Fruit fly (Drosophila melanogaster) whole organism, adult: Measurements from ENCODE around the gene CG6325.
A peak's percentile ranks its signal among the peaks of the same experiment; 100 is the strongest.

Experiments
- CG11617 ChIP-seq: fragments of 200-800 bp; sonication (Bioruptor generic); optimal IDR thresholded peaks from 2 replicates; lab custom pipeline; 2017; ENCODE audit warnings: mild to moderate bottlenecking, missing biosample characterization, missing genetic modification reagents, missing genetic modification characterization
- CG12768 ChIP-seq: fragments of 200-800 bp; sonication (Bioruptor generic); optimal IDR thresholded peaks from 2 replicates; lab custom pipeline; 2017; ENCODE audit warnings: missing biosample characterization, missing genetic modification characterization, mild to moderate bottlenecking, moderate library complexity, missing genetic modification reagents
- CG14711 ChIP-seq: fragments of 200-800 bp; sonication (Bioruptor generic); optimal IDR thresholded peaks from 2 replicates; lab custom pipeline; 2018; ENCODE audit warnings: missing biosample characterization, mild to moderate bottlenecking, missing genetic modification characterization, moderate library complexity
- CG33017 ChIP-seq: fragments of 200-800 bp; sonication (Bioruptor generic); optimal IDR thresholded peaks from 2 replicates; lab custom pipeline; 2018; ENCODE audit warnings: missing biosample characterization, mild to moderate bottlenecking, missing genetic modification characterization, moderate library complexity
- CG5204 ChIP-seq: fragments of 200-800 bp; sonication (Bioruptor generic); optimal IDR thresholded peaks from 2 replicates; lab custom pipeline; 2016; ENCODE audit warnings: missing biosample characterization, missing genetic modification characterization
- CG7045 ChIP-seq: fragments of 200-800 bp; sonication (Bioruptor generic); optimal IDR thresholded peaks from 2 replicates; lab custom pipeline; 2017; ENCODE audit warnings: missing biosample characterization, mild to moderate bottlenecking, missing genetic modification characterization
- CG7101 ChIP-seq: fragments of 200-800 bp; sonication (Bioruptor generic); optimal IDR thresholded peaks from 2 replicates; lab custom pipeline; 2018; ENCODE audit warnings: missing biosample characterization, mild to moderate bottlenecking, missing genetic modification characterization, moderate library complexity
- Clk ChIP-seq: fragments of 200-800 bp; sonication (Bioruptor generic); optimal IDR thresholded peaks from 2 replicates; lab custom pipeline; 2017; ENCODE audit warnings: missing biosample characterization, missing genetic modification characterization
- Hr96 ChIP-seq: fragments of 200-800 bp; sonication (Bioruptor generic); optimal IDR thresholded peaks from 2 replicates; lab custom pipeline; 2016; ENCODE audit warnings: missing biosample characterization, missing genetic modification characterization
- Mnt ChIP-seq: fragments of 200-800 bp; sonication (Bioruptor generic); optimal IDR thresholded peaks from 2 replicates; lab custom pipeline; 2016; ENCODE audit warnings: missing biosample characterization, mild to moderate bottlenecking, missing genetic modification characterization
- cic ChIP-seq: fragments of 200-800 bp; sonication (Bioruptor generic); optimal IDR thresholded peaks from 2 replicates; lab custom pipeline; 2017; ENCODE audit warnings: missing biosample characterization, mild to moderate bottlenecking, missing genetic modification characterization, moderate library complexity
- cnc ChIP-seq, 2 experiments: fragments of >200 bp; optimal IDR thresholded peaks; 2 replicates each; lab custom pipeline; 2017
- kay ChIP-seq: fragments of 200-800 bp; sonication (Bioruptor generic); peaks from one replicate; lab custom pipeline; 2016; ENCODE audit warnings: missing biosample characterization, missing genetic modification characterization, borderline replicate concordance
- ovo ChIP-seq: fragments of 200-800 bp; sonication (Bioruptor generic); optimal IDR thresholded peaks from 2 replicates; lab custom pipeline; 2016; ENCODE audit warnings: missing biosample characterization, missing genetic modification characterization
- pad ChIP-seq: fragments of 200-800 bp; sonication (Bioruptor generic); optimal IDR thresholded peaks from 3 replicates; lab custom pipeline; 2017; ENCODE audit warnings: missing biosample characterization, missing genetic modification characterization, mild to moderate bottlenecking, moderate library complexity, missing genetic modification reagents
- tj ChIP-seq: fragments of 200-800 bp; sonication (Bioruptor generic); optimal IDR thresholded peaks from 3 replicates; lab custom pipeline; 2017; ENCODE audit warnings: missing biosample characterization, mild to moderate bottlenecking, missing genetic modification characterization, moderate library complexity
- toe ChIP-seq: fragments of 200-800 bp; sonication (Bioruptor generic); optimal IDR thresholded peaks from 2 replicates; lab custom pipeline; 2016; ENCODE audit warnings: missing biosample characterization, missing genetic modification characterization

Gene CG6325

dm6 chr3R:10364287-10364686 lies 42.8 kb downstream of the CG6325 start:
- TF ChIP-seq cic (no peak), CG11617 (GFP tag; lab: Kevin White, UChicago) (no peak), Clk (GFP tag; lab: Kevin White, UChicago) (no peak), Mnt (GFP tag; lab: Kevin White, UChicago) (no peak), CG33017 (tag; lab: Kevin White, UChicago) (no peak), tj (no peak), CG14711 (no peak), ovo (GFP tag; lab: Kevin White, UChicago) (no peak), CG12768 (no peak), cnc (optimal IDR thresholded peaks at IDR 0.05; lab: Kevin White, UChicago) (no peak), CG7045 (GFP tag; lab: Kevin White, UChicago) (no peak), toe (GFP tag; lab: Kevin White, UChicago) (no peak), Hr96 (GFP tag; lab: Kevin White, UChicago) (no peak), kay (no peak), pad (GFP tag; lab: Kevin White, UChicago) (no peak), CG7101 (no peak)

dm6 chr3R:10357364-10357676 lies 49.8 kb downstream of the CG6325 start:
- TF ChIP-seq CG33017 (tag; lab: Kevin White, UChicago) (no peak), kay (peak; percentile 31), CG12768 (no peak)

dm6 chr3R:10356563-10357363 lies 50.3 kb downstream of the CG6325 start:
- TF ChIP-seq Hr96 (GFP tag; lab: Kevin White, UChicago) (peak; percentile 13), ovo (GFP tag; lab: Kevin White, UChicago) (no peak), CG11617 (GFP tag; lab: Kevin White, UChicago) (peak; percentile 14), pad (GFP tag; lab: Kevin White, UChicago) (peak; percentile 94), Mnt (GFP tag; lab: Kevin White, UChicago) (no peak), kay (peak; percentile 51), CG14711 (no peak), CG7101 (peak; percentile 8)

dm6 chr3R:10355840-10356562 lies 51.1 kb downstream of the CG6325 start:
- TF ChIP-seq tj (peak; percentile 19), CG11617 (GFP tag; lab: Kevin White, UChicago) (no peak)

- no peak for TF ChIP-seq pad (GFP tag; lab: Kevin White, UChicago)
- no peak for TF ChIP-seq CG7101
- TF ChIP-seq cic = no peak
- TF ChIP-seq ovo (GFP tag; lab: Kevin White, UChicago) = no peak
- TF ChIP-seq CG5204 (GFP tag; lab: Kevin White, UChicago) = peak; percentile 6
- TF ChIP-seq tj = no peak
Measured at dm6 chr3R:10353932-10354703, 53.0 kb downstream of the CG6325 start.
